Worm (Caenorhabditis elegans) whole organism, L3 larva: ENCODE measurements around the gene hipr-1.

Experiments
- R02D3.7 ChIP-seq: fragments of 150-350 bp; optimal IDR thresholded peaks from 2 replicates; lab custom pipeline; 2014; ENCODE audit warnings: missing biosample characterization, missing genetic modification characterization
- ZK546.5 ChIP-seq: sonication (generic microtip); optimal IDR thresholded peaks from 2 replicates; lab custom pipeline; 2017; ENCODE audit warnings: missing biosample characterization, missing genetic modification characterization
- aly-2 ChIP-seq: fragments of 150-350 bp; optimal IDR thresholded peaks from 2 replicates; lab custom pipeline; 2014; ENCODE audit warnings: missing biosample characterization, missing genetic modification characterization
- ama-1 ChIP-seq: fragments of 150-350 bp; optimal IDR thresholded peaks from 2 replicates; lab custom pipeline; 2018
- ceh-16 ChIP-seq: sonication (generic microtip); optimal IDR thresholded peaks from 2 replicates; lab custom pipeline; 2017; ENCODE audit warnings: missing biosample characterization, missing genetic modification characterization
- ceh-28 ChIP-seq: fragments of 150-350 bp; optimal IDR thresholded peaks from 2 replicates; lab custom pipeline; 2014; ENCODE audit warnings: missing biosample characterization, missing genetic modification reagents, missing genetic modification characterization
- ceh-82 ChIP-seq: fragments of 150-350 bp; optimal IDR thresholded peaks from 2 replicates; lab custom pipeline; 2014; ENCODE audit warnings: missing biosample characterization, missing genetic modification characterization
- ceh-9 ChIP-seq: sonication (generic microtip); optimal IDR thresholded peaks from 2 replicates; lab custom pipeline; 2018; ENCODE audit warnings: missing biosample characterization, missing genetic modification characterization
- daf-12 ChIP-seq: fragments of 150-350 bp; optimal IDR thresholded peaks from 2 replicates; lab custom pipeline; 2014; ENCODE audit warnings: missing biosample characterization, missing genetic modification reagents, missing genetic modification characterization
- egl-27 ChIP-seq: sonication (generic microtip); optimal IDR thresholded peaks from 4 replicates; lab custom pipeline; 2017; ENCODE audit warnings: missing biosample characterization, missing genetic modification reagents, missing genetic modification characterization
- egl-5 ChIP-seq: fragments of 150-350 bp; optimal IDR thresholded peaks from 2 replicates; lab custom pipeline; 2017; ENCODE audit warnings: missing biosample characterization, missing genetic modification reagents, missing genetic modification characterization, inconsistent platforms
- elt-2 ChIP-seq: sonication (generic microtip); optimal IDR thresholded peaks from 2 replicates; lab custom pipeline; 2016; ENCODE audit warnings: missing genetic modification reagents, mild to moderate bottlenecking, missing genetic modification characterization, missing compliant biosample characterization
- eor-1 ChIP-seq, 2 experiments: fragments of 150-350 bp; optimal IDR thresholded peaks; 2 replicates each; lab custom pipeline; 2014 to 2018; ENCODE audit warnings: missing biosample characterization in 2 of 2, missing genetic modification characterization in 2 of 2
- fkh-2 ChIP-seq: fragments of 150-350 bp; optimal IDR thresholded peaks from 2 replicates; lab custom pipeline; 2014; ENCODE audit warnings: missing biosample characterization, missing genetic modification reagents, missing genetic modification characterization
- fos-1 ChIP-seq: fragments of 150-350 bp; optimal IDR thresholded peaks from 2 replicates; lab custom pipeline; 2014; ENCODE audit warnings: missing biosample characterization, missing genetic modification characterization
- hmg-11 ChIP-seq: sonication (generic microtip); optimal IDR thresholded peaks from 2 replicates; lab custom pipeline; 2016; ENCODE audit warnings: missing genetic modification characterization, missing compliant biosample characterization
- jun-1 ChIP-seq: fragments of 150-350 bp; optimal IDR thresholded peaks from 2 replicates; lab custom pipeline; 2014; ENCODE audit warnings: missing biosample characterization, missing genetic modification reagents, missing genetic modification characterization
- lin-15B ChIP-seq: fragments of 150-350 bp; optimal IDR thresholded peaks from 2 replicates; lab custom pipeline; 2014; ENCODE audit warnings: missing biosample characterization, missing genetic modification characterization
- lin-39 ChIP-seq: fragments of 150-350 bp; optimal IDR thresholded peaks from 2 replicates; lab custom pipeline; 2018; ENCODE audit warnings: missing biosample characterization, missing genetic modification reagents, missing genetic modification characterization
- lsy-12 ChIP-seq: sonication (generic microtip); optimal IDR thresholded peaks from 2 replicates; lab custom pipeline; 2016; ENCODE audit warnings: mild to moderate bottlenecking, missing genetic modification characterization, missing compliant biosample characterization
- mdl-1 ChIP-seq: fragments of 150-350 bp; optimal IDR thresholded peaks from 2 replicates; lab custom pipeline; 2014; ENCODE audit warnings: missing biosample characterization, missing genetic modification characterization
- nfya-1 ChIP-seq: sonication (generic microtip); optimal IDR thresholded peaks from 2 replicates; lab custom pipeline; 2017; ENCODE audit warnings: missing genetic modification characterization, mild to moderate bottlenecking, missing compliant biosample characterization, antibody characterized with exemption, moderate library complexity; ENCODE audit not compliant: insufficient read depth
- nhr-11 ChIP-seq: fragments of 150-350 bp; optimal IDR thresholded peaks from 2 replicates; lab custom pipeline; 2014; ENCODE audit warnings: missing biosample characterization, missing genetic modification characterization
- nhr-12 ChIP-seq: fragments of 150-350 bp; optimal IDR thresholded peaks from 2 replicates; lab custom pipeline; 2014; ENCODE audit warnings: missing biosample characterization, missing genetic modification characterization
- nhr-23 ChIP-seq: fragments of 150-350 bp; optimal IDR thresholded peaks from 2 replicates; lab custom pipeline; 2014; ENCODE audit warnings: missing biosample characterization, missing genetic modification reagents, missing genetic modification characterization
- nhr-237 ChIP-seq: fragments of 150-350 bp; optimal IDR thresholded peaks from 2 replicates; lab custom pipeline; 2014; ENCODE audit warnings: missing biosample characterization, missing genetic modification characterization
- nhr-25 ChIP-seq: sonication (generic microtip); optimal IDR thresholded peaks from 2 replicates; lab custom pipeline; 2017; ENCODE audit warnings: missing biosample characterization, missing genetic modification characterization
- nhr-43 ChIP-seq: sonication (generic microtip); optimal IDR thresholded peaks from 2 replicates; lab custom pipeline; 2016; ENCODE audit warnings: mild to moderate bottlenecking, missing genetic modification characterization, missing compliant biosample characterization; ENCODE audit not compliant: poor library complexity, severe bottlenecking
- nhr-67 ChIP-seq: fragments of 150-350 bp; optimal IDR thresholded peaks from 2 replicates; lab custom pipeline; 2014; ENCODE audit warnings: missing biosample characterization, missing genetic modification characterization
- nhr-76 ChIP-seq: fragments of 150-350 bp; sonication (generic microtip); optimal IDR thresholded peaks from 5 replicates; lab custom pipeline; 2014; ENCODE audit warnings: missing biosample characterization, missing genetic modification characterization
- pha-4 ChIP-seq: fragments of 150-350 bp; optimal IDR thresholded peaks from 2 replicates; lab custom pipeline; 2014; ENCODE audit warnings: missing biosample characterization, missing genetic modification reagents, missing genetic modification characterization
- pqm-1 ChIP-seq: fragments of 150-350 bp; optimal IDR thresholded peaks from 2 replicates; lab custom pipeline; 2017; ENCODE audit warnings: missing biosample characterization, missing genetic modification characterization, inconsistent platforms
- sea-2 ChIP-seq: fragments of 150-350 bp; sonication (generic microtip); optimal IDR thresholded peaks from 4 replicates; lab custom pipeline; 2014; ENCODE audit warnings: missing biosample characterization, missing genetic modification reagents, missing genetic modification characterization
- skn-1 ChIP-seq: fragments of 150-350 bp; optimal IDR thresholded peaks from 2 replicates; lab custom pipeline; 2014; ENCODE audit warnings: missing biosample characterization, missing genetic modification characterization
- snpc-4 ChIP-seq: fragments of 150-350 bp; optimal IDR thresholded peaks from 2 replicates; lab custom pipeline; 2014; ENCODE audit warnings: missing biosample characterization, missing genetic modification characterization
- unc-62 ChIP-seq: fragments of 150-350 bp; sonication (generic microtip); optimal IDR thresholded peaks from 4 replicates; lab custom pipeline; 2014; ENCODE audit warnings: missing biosample characterization, missing genetic modification reagents, missing genetic modification characterization
- zag-1 ChIP-seq: fragments of 150-350 bp; optimal IDR thresholded peaks from 2 replicates; lab custom pipeline; 2014; ENCODE audit warnings: missing biosample characterization, missing genetic modification characterization
- ztf-11 ChIP-seq: fragments of 150-350 bp; optimal IDR thresholded peaks from 2 replicates; lab custom pipeline; 2014; ENCODE audit warnings: missing biosample characterization, missing genetic modification characterization
- ztf-4 ChIP-seq: fragments of 150-350 bp; optimal IDR thresholded peaks from 2 replicates; lab custom pipeline; 2014; ENCODE audit warnings: missing biosample characterization, missing genetic modification characterization

hipr-1 gene

DNA sequence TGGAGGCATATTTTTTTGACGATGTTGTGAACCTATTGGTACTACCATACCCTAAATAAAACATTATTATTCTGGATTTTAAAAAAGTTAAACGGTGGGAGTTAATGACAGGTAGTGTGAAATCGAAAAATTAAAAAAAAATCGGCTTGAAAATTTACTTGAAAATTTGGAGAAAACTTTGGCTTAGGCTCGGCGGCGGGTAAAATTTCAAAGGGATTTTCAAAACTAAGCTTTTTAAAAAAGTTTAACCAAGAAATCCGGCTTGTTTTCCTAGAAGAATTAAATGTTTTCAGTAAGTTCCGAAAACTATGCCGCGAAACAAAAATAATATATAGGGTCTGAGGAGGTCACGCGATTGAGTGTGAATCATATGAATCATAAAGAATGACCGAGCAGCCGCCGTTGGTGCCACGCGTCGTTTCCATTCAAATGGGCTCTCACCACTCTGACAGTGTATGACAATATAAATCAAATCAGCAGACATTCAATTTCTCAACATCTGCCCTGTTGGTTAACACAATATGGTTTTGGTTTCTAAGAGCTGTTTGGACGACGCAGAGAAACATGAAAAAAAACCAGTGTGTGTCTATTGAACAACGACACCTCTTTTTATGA is 41.1 kb downstream of the hipr-1 start, which contains the start of gene aak-1:
Gene aak-1, minus strand, starts transcription at position 51 of the 615 bp plus-strand sequence.
- TF ChIP-seq nhr-11 (tag; lab: Kevin White, UChicago) = no peak
- no peak for TF ChIP-seq aly-2
- no peak for TF ChIP-seq eor-1 (tag; optimal IDR thresholded peaks at IDR 0.05; lab: Kevin White, UChicago)
- peak; percentile 16 for TF ChIP-seq pha-4
- no peak for TF ChIP-seq nhr-76
- no peak for TF ChIP-seq ceh-16 (tag; lab: Kevin White, UChicago)

DNA sequence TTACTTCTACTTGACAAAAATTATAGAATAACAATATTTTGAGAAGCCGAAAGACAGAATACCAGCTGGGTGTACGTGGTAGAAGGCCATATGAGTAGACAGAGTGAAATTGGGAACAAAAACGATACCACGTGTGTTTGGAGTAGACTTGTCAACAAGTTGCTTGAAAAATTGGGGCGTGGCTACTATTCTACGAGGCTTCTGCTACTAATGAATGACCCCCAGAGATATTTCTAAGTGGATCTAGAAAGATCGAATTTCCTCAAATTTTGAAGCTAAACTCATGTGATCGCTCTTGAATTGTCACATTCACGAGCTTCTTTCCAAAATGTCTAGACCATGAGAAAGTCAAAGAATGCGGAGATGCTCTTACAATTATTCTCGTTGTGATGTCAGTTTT is 42.0 kb downstream of the hipr-1 start:
- TF ChIP-seq nfya-1 (no peak), ama-1 (no peak), pqm-1 (tag; lab: Kevin White, UChicago) (no peak)

DNA sequence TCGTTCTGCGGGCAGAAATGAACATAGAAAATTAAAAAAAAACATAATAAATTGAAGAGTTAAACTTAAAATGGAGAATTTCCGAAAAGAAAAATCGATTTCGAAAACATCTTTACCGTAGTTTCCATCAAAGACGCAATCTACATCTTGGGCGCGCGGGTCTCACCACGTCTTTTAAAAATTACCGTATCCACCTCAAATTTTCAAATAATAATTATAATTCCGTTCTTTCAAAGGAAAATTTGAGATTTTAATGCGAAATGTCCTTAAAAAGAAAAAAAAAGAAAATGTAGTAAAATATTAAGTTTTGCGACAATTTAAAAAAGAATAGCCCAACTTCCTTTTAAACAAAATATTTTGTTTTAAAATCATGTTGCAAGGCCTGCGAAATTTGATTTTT is 43.1 kb downstream of the hipr-1 start:
- TF ChIP-seq fos-1 (no peak), egl-5 (tag; lab: Kevin White, UChicago) (no peak)

DNA sequence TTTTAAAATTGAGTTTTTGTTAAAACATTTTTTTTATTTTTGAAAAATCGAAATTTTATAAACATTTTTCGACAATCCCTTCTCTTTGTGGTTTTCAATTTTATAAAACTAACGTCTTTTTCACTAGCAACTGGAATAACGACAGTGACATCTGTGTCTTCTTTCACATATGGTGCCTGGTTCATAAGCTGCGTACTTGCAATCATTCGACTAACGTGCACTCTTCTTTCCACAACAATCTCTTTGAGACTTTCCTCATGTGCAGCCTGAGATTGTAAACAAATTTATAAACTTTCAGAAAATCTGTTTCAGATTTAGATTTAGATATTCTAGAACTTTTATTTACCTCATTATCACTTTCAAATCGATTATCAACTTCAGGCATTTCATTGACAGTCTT is 45.0 kb downstream of the hipr-1 start:
- no peak for TF ChIP-seq lin-15B
- TF ChIP-seq snpc-4 (tag; lab: Kevin White, UChicago) = no peak
- no peak for TF ChIP-seq nhr-11 (tag; lab: Kevin White, UChicago)
- TF ChIP-seq ceh-16 (tag; lab: Kevin White, UChicago) = no peak
- TF ChIP-seq unc-62 = no peak
- no peak for TF ChIP-seq nhr-67 (tag; lab: Kevin White, UChicago)
- no peak for TF ChIP-seq sea-2 (GFP tag; lab: Kevin White, UChicago)
- TF ChIP-seq ceh-9 (tag; lab: Kevin White, UChicago) = no peak
- TF ChIP-seq lsy-12 = no peak
- no peak for TF ChIP-seq ztf-11
- TF ChIP-seq nhr-76 = no peak
- TF ChIP-seq skn-1 (tag; lab: Kevin White, UChicago) = no peak
- TF ChIP-seq lin-39 (tag; lab: Kevin White, UChicago) = no peak
- TF ChIP-seq nhr-237 = no peak
- TF ChIP-seq R02D3.7 (tag; lab: Kevin White, UChicago) = no peak
- TF ChIP-seq jun-1 = no peak
- TF ChIP-seq ztf-4 (tag; lab: Kevin White, UChicago) = no peak

DNA sequence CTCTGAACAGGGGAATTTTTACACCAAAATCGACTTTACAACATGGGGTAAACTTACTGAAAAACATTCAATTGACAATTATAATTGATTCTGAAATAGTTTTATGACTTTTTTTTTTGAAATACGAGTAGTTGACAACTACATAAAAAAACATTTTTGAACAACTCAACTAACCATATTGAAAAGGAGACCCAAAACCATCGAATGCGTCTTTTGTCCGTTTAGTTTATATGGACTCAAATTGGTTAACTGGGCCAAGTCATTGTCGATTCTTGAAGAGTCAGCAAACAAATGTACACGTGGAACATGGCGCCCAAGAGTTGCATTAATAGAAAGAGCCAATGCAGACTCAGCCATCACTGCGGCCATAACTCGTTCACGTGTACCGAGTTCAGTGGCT is 46.5 kb downstream of the hipr-1 start:
- TF ChIP-seq lsy-12 = no peak
- TF ChIP-seq elt-2 = no peak
- TF ChIP-seq egl-5 (tag; lab: Kevin White, UChicago) = no peak
- TF ChIP-seq nhr-67 (tag; lab: Kevin White, UChicago) = no peak
- TF ChIP-seq lin-15B = no peak
- TF ChIP-seq lin-39 (tag; lab: Kevin White, UChicago) = no peak
- no peak for TF ChIP-seq ama-1
- TF ChIP-seq ztf-4 (tag; lab: Kevin White, UChicago) = no peak
- TF ChIP-seq unc-62 = no peak
- TF ChIP-seq, all 47 proteins: peak for 0

DNA sequence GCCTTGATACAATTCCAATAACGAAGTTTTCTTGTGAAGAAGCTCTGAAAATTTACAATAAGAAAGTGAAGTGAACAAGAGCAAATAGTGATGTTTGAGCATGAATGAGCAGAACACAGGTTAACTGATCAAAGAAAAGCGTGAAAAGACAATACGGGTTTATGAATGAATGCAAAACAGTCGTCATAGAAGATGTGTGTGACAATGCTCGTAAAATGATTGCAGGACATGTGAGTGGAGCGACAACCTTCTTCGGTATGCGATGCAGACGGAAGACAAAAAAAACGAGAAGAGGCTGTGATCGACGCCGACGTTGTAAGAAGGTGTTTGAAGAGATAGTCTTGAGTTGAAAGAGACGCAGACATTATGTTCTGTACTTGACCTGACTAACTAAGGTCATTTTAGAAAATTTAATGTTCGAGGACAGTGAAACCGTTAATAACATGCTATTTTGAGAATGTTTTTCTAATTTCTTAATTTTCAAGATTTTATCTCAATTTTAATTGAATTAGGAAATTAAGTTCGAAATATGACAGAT is 47.4 kb downstream of the hipr-1 start, which contains the start of gene mig-22:
Gene mig-22, minus strand, starts transcription at position 51 of the 538 bp plus-strand sequence.
- no peak for TF ChIP-seq ceh-28
- peak; percentile 17 for TF ChIP-seq nhr-23 (tag; lab: Kevin White, UChicago)
- TF ChIP-seq nhr-25 (tag; lab: Kevin White, UChicago) = peak; percentile 83
- TF ChIP-seq, all 47 proteins: peak for 2

DNA sequence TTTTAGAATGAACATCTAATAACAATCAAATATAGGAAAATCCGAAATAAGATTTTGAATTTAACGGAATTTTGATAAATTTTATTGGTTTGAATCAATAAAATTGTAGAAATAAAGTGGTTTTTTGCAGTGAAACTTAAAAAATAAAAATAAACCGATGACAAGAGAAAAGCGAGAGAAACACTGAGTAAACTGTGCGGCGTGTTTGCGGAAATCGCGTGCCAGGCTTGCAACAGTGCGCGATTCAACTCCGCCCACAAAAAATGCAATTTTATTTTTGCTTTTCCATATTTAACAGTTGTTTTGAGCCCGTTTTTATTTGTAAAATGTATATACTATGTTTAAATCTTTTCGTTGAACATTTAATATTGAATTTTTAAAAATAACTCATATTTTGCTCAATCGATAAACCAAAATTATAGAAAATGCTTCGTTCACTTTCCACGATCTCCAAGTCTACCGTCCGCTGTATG is 47.9 kb downstream of the hipr-1 start, which contains the start of gene mtss-1:
Gene mtss-1, plus strand, starts transcription at position 423 of the 473 bp plus-strand sequence.
- TF ChIP-seq egl-27 (no peak), nhr-12 (tag; lab: Kevin White, UChicago) (no peak), R02D3.7 (tag; lab: Kevin White, UChicago) (peak; percentile 32), nhr-25 (tag; lab: Kevin White, UChicago) (no peak), sea-2 (GFP tag; lab: Kevin White, UChicago) (no peak), fkh-2 (tag; lab: Kevin White, UChicago) (no peak), skn-1 (tag; lab: Kevin White, UChicago) (peak; percentile 42), ceh-16 (tag; lab: Kevin White, UChicago) (no peak), nhr-43 (tag; lab: Kevin White, UChicago) (peak; percentile 74), ZK546.5 (tag; lab: Kevin White, UChicago) (no peak), zag-1 (no peak), ceh-28 (peak; percentile 48), nhr-67 (tag; lab: Kevin White, UChicago) (peak; percentile 38), jun-1 (no peak), elt-2 (peak; percentile 32), snpc-4 (tag; lab: Kevin White, UChicago) (peak; percentile 28), mdl-1 (tag; lab: Kevin White, UChicago) (no peak), hmg-11 (tag; lab: Kevin White, UChicago) (peak; percentile 86), daf-12 (no peak), pha-4 (peak; percentile 57), nhr-23 (tag; lab: Kevin White, UChicago) (peak; percentile 47), ceh-82 (tag; lab: Kevin White, UChicago) (no peak), pqm-1 (tag; lab: Kevin White, UChicago) (no peak), nfya-1 (peak; percentile 59)
